Worm (Caenorhabditis elegans) whole organism, L4 larva: ENCODE data around the gene clec-169.

Source experiments
- F10B5.3 ChIP-seq: sonication (generic microtip); optimal IDR thresholded peaks from 2 replicates; lab custom pipeline; 2016; ENCODE audit warnings: mild to moderate bottlenecking, missing genetic modification characterization, missing compliant biosample characterization
- ZK546.5 ChIP-seq, 2 experiments: sonication (generic microtip); optimal IDR thresholded peaks; 2 replicates each; lab custom pipeline; 2017; ENCODE audit warnings: missing biosample characterization in 2 of 2, missing genetic modification characterization in 2 of 2
- ces-1 ChIP-seq: fragments of 150-350 bp; sonication (generic microtip); optimal IDR thresholded peaks from 4 replicates; lab custom pipeline; 2014; ENCODE audit warnings: missing biosample characterization, missing genetic modification reagents, missing genetic modification characterization
- nhr-42 ChIP-seq: fragments of 200-800 bp; sonication (Bioruptor generic); IDR thresholded peaks from 2 replicates; pipeline ENCODE4 v1.3.6; 2022; ENCODE audit warnings: missing genetic modification characterization, missing compliant biosample characterization

- TF ChIP-seq ces-1: no peak
- TF ChIP-seq F10B5.3 (tag; lab: Kevin White, UChicago): no peak
- no peak for TF ChIP-seq ZK546.5 (tag; optimal IDR thresholded peaks at IDR 0.05; lab: Kevin White, UChicago)
- TF ChIP-seq nhr-42 (GFP tag; lab: Robert Waterston, UW): no peak
These were observed 49.2 kb downstream of the clec-169 start for ce11 chrIV:1310337-1310736.
